Fruit fly (Drosophila melanogaster) ovary, adult (tissue): ENCODE results near the gene DppIII.

Experiments
- CG17801 ChIP-seq: fragments of 200-800 bp; optimal IDR thresholded peaks from 2 replicates; lab custom pipeline; 2019; ENCODE audit warnings: missing biosample characterization, mild to moderate bottlenecking, missing genetic modification characterization, moderate library complexity; ENCODE audit not compliant: partially characterized antibody

The DppIII gene

DNA sequence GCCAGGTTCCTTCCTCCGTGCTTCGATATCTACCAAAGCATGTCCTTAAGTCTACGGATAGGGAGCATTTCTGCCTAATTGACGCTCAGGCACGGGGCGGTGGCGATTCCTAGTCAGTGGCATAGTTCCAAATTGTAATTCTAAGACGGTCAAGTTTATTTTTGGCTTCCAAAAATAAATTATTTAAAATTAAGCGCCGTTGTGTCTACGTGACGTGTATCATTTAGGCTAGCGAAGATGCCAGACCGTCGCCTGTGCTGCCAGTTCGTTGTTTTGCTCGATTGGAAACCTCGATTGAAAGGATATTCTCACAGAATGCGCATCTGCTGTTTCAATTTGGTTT lies 4.9 kb downstream of the DppIII start:
- TF ChIP-seq CG17801 (GFP tag; lab: Kevin White, UChicago): no peak

dm6 chr3R:8349449-8350115 lies 5.4 kb downstream of the DppIII start, which contains the start of gene Atg13:
Atg13 (plus strand) TSS chr3R:8349815.
- peak; percentile 69 for TF ChIP-seq CG17801 (GFP tag; lab: Kevin White, UChicago)

DNA sequence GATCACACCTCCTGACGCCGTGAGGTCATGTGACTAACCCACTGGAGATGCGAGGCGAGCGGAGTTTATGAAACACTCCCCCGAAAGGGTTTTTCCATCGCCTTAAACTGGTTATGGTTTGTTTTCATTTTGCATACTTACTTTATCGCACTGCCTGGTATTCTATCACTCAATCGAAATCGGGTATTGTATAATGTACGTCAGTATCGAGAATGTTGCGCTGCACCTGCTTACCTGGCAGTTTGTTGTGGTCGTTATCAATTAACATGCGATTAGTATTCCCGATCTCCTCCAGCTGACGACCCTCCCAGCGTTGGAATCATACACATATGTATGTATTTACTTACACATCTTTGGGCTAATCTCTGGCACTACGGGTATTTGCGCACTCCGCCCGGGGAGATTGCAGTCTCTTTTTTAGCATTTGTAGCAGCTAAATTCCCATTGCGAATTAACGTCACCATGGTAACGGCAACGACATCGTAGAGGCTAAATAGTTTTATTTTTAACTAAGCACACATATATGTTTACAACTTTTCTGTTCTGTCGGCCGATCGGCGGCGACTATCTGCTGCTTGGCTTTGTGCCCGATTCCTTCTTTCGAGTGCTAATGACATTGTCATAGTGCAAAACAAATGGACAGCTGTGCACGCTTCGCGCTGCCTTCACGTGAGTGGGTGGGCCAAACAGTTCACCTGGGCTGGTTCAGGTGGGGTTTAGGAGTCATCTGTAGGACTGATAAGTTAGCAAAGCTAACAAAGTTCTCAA lies 8.9 kb downstream of the DppIII start:
- no peak for TF ChIP-seq CG17801 (GFP tag; lab: Kevin White, UChicago)

DNA sequence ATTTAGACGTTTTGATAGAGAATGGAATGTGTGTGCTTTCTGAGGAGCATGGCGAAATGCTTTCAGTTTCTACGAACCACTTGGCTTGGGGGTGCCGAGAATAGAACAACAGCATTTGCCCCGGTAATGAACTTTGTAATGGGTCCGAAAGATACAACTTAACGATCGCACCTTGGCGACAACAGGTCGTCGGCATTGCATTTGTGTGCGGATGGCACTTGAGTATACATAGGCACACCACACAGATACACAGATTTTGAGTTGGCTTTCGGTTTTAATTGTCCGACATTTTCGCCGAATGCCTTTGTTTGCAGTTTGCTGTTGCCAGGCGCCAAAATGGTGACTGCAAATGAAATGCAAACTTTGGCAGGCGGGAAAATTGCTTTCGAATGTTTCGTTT lies 9.8 kb downstream of the DppIII start:
- TF ChIP-seq CG17801 (GFP tag; lab: Kevin White, UChicago): no peak

DNA sequence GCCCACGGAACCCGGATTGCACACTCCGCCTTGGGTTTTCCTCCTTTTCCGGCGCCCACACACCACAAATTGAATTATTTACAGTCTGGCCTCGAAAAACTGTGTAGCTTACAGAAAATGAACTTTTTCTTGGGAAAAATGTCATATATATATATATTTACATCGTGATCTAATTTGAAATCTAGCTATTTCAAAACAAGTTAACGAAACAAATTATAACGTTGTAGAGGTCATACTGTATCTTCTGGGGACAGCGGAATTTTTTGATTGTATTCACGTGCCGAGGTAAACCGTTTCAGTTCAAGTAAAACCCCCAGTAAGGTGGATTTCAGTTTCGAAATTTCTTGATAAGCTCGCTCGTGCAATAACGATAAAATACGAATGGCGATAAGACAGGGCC lies 10.3 kb downstream of the DppIII start:
- TF ChIP-seq CG17801 (GFP tag; lab: Kevin White, UChicago): peak; percentile 66

DNA sequence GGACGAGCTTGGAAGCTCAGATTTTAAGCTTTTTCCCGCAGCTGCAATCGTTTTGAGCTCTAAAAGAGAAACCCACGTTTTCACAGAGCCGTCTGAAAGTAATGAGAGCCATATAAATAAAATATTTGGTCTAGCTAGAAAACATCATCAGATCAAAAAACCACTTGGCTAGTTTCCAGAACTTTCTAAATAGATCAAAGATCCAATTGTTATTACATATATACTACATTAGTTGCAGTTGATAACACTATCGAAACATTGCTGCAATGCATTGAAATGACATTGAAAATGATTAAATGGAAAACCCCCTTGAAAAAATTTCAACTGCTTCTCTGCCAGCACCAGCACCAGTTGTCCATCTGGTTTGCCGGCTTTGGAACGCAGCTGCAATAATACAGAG lies 10.8 kb downstream of the DppIII start:
- peak; percentile 63 for TF ChIP-seq CG17801 (GFP tag; lab: Kevin White, UChicago)

- TF ChIP-seq CG17801 (GFP tag; lab: Kevin White, UChicago): no peak
Measured at dm6 chr3R:8355579-8355978, 11.4 kb downstream of the DppIII start.

DNA sequence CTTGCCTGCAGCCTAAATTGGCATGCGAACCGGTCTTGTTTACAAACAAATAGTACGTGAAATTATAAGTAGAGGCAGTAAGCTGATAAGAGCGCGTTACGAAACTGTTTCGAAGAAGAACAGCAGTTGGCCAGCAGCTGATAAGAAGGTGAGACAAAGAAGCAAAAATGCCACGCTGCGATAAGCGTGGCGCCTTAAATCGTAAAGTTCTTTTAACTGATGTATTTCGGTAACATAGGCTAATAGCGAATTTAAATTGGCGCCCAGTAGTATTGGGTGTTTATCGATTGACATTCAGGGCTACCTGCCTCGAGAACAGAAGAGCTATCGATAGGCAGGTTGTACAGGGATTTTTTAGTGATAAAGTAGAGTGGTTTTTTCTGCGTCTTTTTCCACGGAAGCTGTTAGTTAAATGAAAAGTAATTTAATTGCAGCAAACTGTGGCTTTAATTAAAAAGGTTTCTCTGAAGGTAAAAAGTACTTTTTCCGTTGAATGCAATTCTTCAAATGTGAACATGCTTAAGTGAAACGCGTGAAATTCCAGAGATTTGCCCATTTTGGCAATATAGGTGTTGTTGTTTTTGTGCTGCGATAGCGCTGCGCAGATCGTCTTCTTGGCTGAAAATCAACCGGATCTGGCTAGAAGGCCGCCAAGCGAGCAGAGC lies 12.6 kb downstream of the DppIII start, which contains the start of gene stck:
stck (plus strand) TSS at position 353 of the 665 bp plus-strand sequence.
- TF ChIP-seq CG17801 (GFP tag; lab: Kevin White, UChicago): no peak

DNA sequence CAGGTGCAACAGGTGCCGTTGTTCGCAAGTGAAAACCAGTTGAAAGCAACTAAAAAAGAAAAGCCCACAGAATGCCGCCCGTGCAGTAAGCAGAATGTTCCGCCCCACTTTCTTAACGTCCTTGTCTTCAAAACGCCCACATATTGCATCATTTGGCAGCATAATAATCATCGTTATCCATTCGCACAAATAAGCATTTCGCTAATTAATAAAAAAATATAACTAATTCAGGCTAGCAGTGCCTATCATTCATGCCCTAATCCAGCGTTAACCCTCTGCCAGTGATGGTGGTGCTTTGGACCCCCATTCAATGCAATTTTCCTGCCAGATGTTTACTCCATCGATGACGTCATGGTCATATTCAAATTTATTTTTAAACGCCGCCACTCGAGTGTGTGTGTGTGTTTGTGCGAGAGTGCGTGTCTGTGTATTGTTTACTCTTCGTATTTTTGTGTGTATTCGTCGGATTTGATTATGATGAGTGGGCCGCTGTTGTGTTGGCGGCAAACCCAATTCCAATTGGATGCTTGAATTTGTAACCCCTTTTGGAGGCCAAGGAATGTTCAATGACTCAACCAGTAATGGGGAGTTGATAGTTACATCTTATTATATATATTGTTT lies 13.3 kb downstream of the DppIII start:
- TF ChIP-seq CG17801 (GFP tag; lab: Kevin White, UChicago): no peak

DNA sequence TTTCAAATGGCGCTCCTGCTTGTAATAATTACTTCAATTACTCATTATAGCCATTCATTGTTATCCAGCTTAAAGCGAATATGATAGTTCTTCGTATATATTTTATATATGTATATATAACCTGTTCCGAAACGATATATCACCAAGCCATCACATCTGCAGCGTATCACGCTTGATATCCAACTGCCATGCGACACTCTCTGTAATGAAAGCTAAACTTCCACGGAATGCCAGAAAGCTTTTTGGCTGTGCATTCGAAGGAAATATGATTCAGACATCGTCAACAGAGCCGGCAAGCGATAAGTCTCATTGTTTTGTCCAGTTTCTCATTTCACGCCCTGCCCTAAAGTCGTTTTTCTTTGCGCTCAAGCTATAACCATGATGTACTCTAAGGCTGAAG lies 13.8 kb downstream of the DppIII start:
- TF ChIP-seq CG17801 (GFP tag; lab: Kevin White, UChicago): no peak

DNA sequence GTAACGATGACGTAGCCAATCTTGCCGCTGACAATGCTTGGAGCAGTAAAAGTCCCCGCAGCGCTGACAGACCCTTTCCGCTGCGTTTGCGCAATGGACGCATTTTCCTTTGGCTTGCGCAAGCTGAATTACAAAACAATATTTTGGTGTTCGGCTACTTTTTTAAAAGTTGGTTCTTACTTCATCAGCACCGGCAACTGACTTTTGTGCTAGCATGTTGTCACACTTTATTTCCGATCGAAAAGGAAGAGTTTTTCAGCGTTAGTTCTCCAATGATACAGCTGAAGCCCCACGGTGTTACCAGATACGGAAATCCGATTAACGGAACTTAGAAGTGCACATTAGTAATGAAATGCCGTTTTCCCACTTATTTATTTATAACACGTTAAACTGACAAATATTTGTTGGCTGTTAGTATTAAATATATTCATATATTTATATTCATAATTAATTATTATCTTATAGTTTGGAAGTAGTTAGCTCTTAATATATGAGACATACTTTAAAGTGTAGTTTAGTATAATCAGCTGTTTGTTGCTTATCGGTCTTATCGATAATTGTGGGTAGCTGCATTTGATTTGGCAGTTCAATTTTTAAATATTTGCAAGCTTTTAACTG lies 18.2 kb downstream of the DppIII start, which contains the start of the genes Veneno and CG7963:
Veneno (minus strand) TSS at position 296 of the 618 bp plus-strand sequence.
CG7963 (plus strand) TSS at position 568 of the 618 bp plus-strand sequence.
- no peak for TF ChIP-seq CG17801 (GFP tag; lab: Kevin White, UChicago)

DNA sequence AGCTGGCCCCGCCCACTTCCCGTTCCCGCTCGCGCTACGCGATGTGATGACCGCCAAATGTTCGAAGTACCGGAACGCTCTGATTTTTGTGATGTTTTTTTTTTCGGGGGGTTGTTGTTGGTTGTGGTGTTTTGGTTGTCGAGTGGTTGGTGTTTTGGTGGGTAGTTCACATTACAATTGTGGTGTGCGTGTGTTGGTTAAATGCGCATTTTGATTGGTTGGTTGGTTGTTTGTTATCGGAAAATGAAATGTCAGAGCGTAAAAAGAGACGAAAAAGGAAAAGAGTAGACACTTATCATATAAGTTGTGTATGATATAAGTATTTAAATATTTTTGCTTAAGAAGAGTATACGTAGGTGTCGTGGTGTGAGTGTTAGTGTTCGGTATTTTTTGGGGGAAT lies 24.4 kb downstream of the DppIII start:
- no peak for TF ChIP-seq CG17801 (GFP tag; lab: Kevin White, UChicago)

DNA sequence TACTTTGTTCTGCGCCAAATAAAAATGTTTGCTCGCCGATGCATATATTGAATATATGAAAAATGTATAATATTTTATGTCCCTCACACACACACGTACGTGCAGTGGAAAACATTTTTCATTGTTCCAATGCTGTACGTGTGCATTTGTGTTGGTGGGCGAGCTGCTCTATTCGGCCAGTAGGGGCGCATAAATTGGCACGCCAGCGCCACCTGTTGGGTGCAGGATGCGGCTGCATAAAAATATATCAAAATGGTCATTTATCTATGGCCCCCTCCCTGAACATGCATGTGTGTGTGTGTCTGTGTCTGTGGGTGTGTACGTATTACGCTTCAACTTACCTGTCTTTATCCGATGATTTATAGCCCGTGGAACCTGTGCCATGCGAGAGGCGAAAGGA lies 45.4 kb downstream of the DppIII start:
- TF ChIP-seq CG17801 (GFP tag; lab: Kevin White, UChicago): no peak
